Fruit fly (Drosophila melanogaster): ENCODE measurements around the gene CG9016.

Gene CG9016

DNA sequence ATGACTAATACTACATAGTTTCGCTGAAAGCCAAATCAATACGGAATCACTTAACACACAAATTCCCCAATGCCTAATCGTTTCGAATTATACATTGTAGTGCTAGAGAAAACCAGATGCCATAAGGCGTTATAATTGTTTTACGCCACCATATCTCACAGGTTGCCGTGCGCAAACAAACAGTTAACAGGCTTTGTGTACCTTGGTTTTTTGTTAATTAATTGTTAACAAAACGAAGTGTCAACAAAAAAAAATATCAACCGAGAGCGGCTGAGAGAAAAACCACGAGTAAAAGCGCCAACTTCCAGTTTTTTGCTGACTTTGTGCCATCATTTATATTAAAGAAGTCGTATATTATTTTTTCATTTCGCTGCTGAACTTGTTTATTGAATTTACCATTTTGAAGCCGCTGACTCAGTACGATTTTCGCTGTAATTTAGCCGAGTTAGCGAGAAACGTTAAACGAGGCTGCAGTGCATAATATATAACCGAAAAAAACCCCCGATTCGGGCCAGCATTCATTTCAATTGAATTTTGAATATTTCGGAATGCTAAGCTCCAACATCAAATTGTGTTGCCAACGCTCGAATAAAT, 46.9 kb downstream of the CG9016 start (continued):
- TF ChIP-seq MTF-1 (GFP tag; optimal IDR thresholded peaks at IDR 0.05; ENCODE audit: borderline replicate concordance) (peak; percentile 55), CG17802 (tag; optimal IDR thresholded peaks at IDR 0.05) (no peak), CG7786 (GFP tag; optimal IDR thresholded peaks at IDR 0.05) (no peak), sna (GFP tag; IDR thresholded peaks at IDR 0.05; ENCODE audit: partially characterized antibody) (no peak), zfh1 (GFP tag; IDR thresholded peaks at IDR 0.05) (no peak), CG13296 (GFP tag; optimal IDR thresholded peaks at IDR 0.05) (peak; percentile 71), CG12236 (GFP tag; optimal IDR thresholded peaks at IDR 0.05) (no peak), schlank (tag; optimal IDR thresholded peaks at IDR 0.05) (peak; percentile 66), bcd (GFP tag; optimal IDR thresholded peaks at IDR 0.05) (peak; percentile 25), CG15696 (tag; optimal IDR thresholded peaks at IDR 0.05) (peak; percentile 8), CG4854 (GFP tag; optimal IDR thresholded peaks at IDR 0.05) (peak; percentile 5), CG12769 (tag; optimal IDR thresholded peaks at IDR 0.05) (peak; percentile 57)

Measured in whole organism, embryonic.